Fruit fly (Drosophila melanogaster): ENCODE measurements around the gene tty.

tty gene

DNA sequence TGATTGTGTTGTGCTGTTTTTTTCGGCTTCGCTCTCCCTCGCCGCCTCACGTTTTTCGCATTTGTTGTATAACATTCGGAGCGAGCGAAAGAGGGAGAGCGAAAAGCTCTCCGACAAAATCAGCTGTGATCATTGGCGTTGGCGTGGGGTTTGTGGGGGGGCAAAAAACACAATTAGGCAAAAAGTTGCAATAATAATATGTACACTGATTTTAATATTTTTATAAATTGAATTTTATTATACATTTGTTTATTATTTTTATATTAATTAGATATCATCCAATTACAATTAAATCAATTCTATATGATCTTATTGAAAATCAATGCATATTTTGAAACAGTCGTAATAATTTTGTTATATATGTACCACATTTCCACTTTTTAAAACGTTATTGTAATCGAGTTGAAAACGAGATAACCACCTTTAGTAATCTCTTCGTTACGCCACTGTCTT lies 36.1 kb upstream of the tty start (continued):
- TF ChIP-seq Fer1 (GFP tag; optimal IDR thresholded peaks at IDR 0.05): peak; percentile 59
- no peak for TF ChIP-seq tna (GFP tag; IDR thresholded peaks at IDR 0.05; ENCODE audit: partially characterized antibody)
- no peak for TF ChIP-seq wdn (GFP tag; IDR thresholded peaks at IDR 0.05)
- peak in 1 of 2 experiments; percentile 99 for TF ChIP-seq Pdp1 (GFP tag; optimal IDR thresholded peaks at IDR 0.05)
- TF ChIP-seq ham (GFP tag; IDR thresholded peaks at IDR 0.05): no peak
- no peak for TF ChIP-seq bab2 (GFP tag; optimal IDR thresholded peaks at IDR 0.05)
- peak; percentile 64 for TF ChIP-seq dmrt99B (tag; optimal IDR thresholded peaks at IDR 0.05)
- no peak for TF ChIP-seq bbx (GFP tag; IDR thresholded peaks at IDR 0.05; ENCODE audit: partially characterized antibody)
- peak; percentile 37 for TF ChIP-seq bcd (GFP tag; optimal IDR thresholded peaks at IDR 0.05)
- TF ChIP-seq CG31388 (GFP tag; optimal IDR thresholded peaks at IDR 0.05): no peak
- TF ChIP-seq CG2678 (tag; optimal IDR thresholded peaks at IDR 0.05): peak; percentile 75
- TF ChIP-seq CG9797 (GFP tag; optimal IDR thresholded peaks at IDR 0.05): no peak
- TF ChIP-seq Six4 (GFP tag; optimal IDR thresholded peaks at IDR 0.05): no peak
- no peak for TF ChIP-seq TFAM (GFP tag; optimal IDR thresholded peaks at IDR 0.05)
- peak; percentile 49 for TF ChIP-seq CG10147 (GFP tag; optimal IDR thresholded peaks at IDR 0.05)
- TF ChIP-seq Dp (GFP tag; optimal IDR thresholded peaks at IDR 0.05): no peak
- no peak for TF ChIP-seq CG6765 (GFP tag; optimal IDR thresholded peaks at IDR 0.05)
- no peak for TF ChIP-seq CG16863 (GFP tag; optimal IDR thresholded peaks at IDR 0.05)
- TF ChIP-seq Xbp1 (GFP tag; optimal IDR thresholded peaks at IDR 0.05): peak; percentile 28
- no peak for TF ChIP-seq gcm2 (GFP tag; optimal IDR thresholded peaks at IDR 0.05)
- peak; percentile 69 for TF ChIP-seq CG9932 (GFP tag; IDR thresholded peaks at IDR 0.05)
- TF ChIP-seq CG30431 (GFP tag; optimal IDR thresholded peaks at IDR 0.05): no peak
- peak; percentile 57 for TF ChIP-seq CG13424 (tag; optimal IDR thresholded peaks at IDR 0.05)
- TF ChIP-seq ATbp (GFP tag; optimal IDR thresholded peaks at IDR 0.05): no peak
- TF ChIP-seq al (GFP tag; IDR thresholded peaks at IDR 0.05): 0 out of 2 replicates have a peak, but pooled peaks have one; percentile 24
- TF ChIP-seq ase (GFP tag; IDR thresholded peaks at IDR 0.05): no peak
- TF ChIP-seq MESR4 (GFP tag; optimal IDR thresholded peaks at IDR 0.05): no peak
- TF ChIP-seq CG15011 (GFP tag; optimal IDR thresholded peaks at IDR 0.05): peak; percentile 11
- no peak for TF ChIP-seq gro (GFP tag; optimal IDR thresholded peaks at IDR 0.05)
- TF ChIP-seq aop (GFP tag; IDR thresholded peaks at IDR 0.05): no peak
- peak; percentile 46; the same call in 1 of the 2 replicates for TF ChIP-seq vvl (GFP tag; IDR thresholded peaks at IDR 0.05)
- TF ChIP-seq CG12155 (GFP tag; optimal IDR thresholded peaks at IDR 0.05): peak; percentile 27
- TF ChIP-seq fd96Cb (tag; optimal IDR thresholded peaks at IDR 0.05): peak; percentile 27
- TF ChIP-seq ftz-f1 (GFP tag; optimal IDR thresholded peaks at IDR 0.05): no peak
- no peak for TF ChIP-seq CG1603 (tag; optimal IDR thresholded peaks at IDR 0.05)
- TF ChIP-seq rib (GFP tag; IDR thresholded peaks at IDR 0.05): no peak
- TF ChIP-seq CG11247 (GFP tag; IDR thresholded peaks at IDR 0.05): no peak
- no peak for TF ChIP-seq Dip2 (GFP tag; IDR thresholded peaks at IDR 0.05)
- TF ChIP-seq Lhr (GFP tag; optimal IDR thresholded peaks at IDR 0.05): no peak
- TF ChIP-seq Side (GFP tag; optimal IDR thresholded peaks at IDR 0.05): no peak
- TF ChIP-seq Doc2 (GFP tag; IDR thresholded peaks at IDR 0.05): no peak
- peak; percentile 53 for TF ChIP-seq CG2120 (GFP tag; optimal IDR thresholded peaks at IDR 0.05)
- TF ChIP-seq Dek (tag; optimal IDR thresholded peaks at IDR 0.05): peak; percentile 52
- no peak for TF ChIP-seq Sry-δ (GFP tag; optimal IDR thresholded peaks at IDR 0.05)
- TF ChIP-seq sqz (GFP tag; optimal IDR thresholded peaks at IDR 0.05): no peak
- TF ChIP-seq hkb (optimal IDR thresholded peaks at IDR 0.05): no peak
- TF ChIP-seq hkb (GFP tag; IDR thresholded peaks at IDR 0.05): 0 out of 2 replicates have a peak, but pooled peaks have one; percentile 7
- no peak for TF ChIP-seq tin (GFP tag; optimal IDR thresholded peaks at IDR 0.05)
- peak; percentile 44 for TF ChIP-seq CG30403 (GFP tag; optimal IDR thresholded peaks at IDR 0.05)
- no peak for TF ChIP-seq CG31365 (tag; optimal IDR thresholded peaks at IDR 0.05)
- no peak for TF ChIP-seq CG32772 (GFP tag; IDR thresholded peaks at IDR 0.05)
- TF ChIP-seq CG10209 (GFP tag; optimal IDR thresholded peaks at IDR 0.05): peak; percentile 39
